Worm (Caenorhabditis elegans): Measurements from ENCODE around the gene dgn-3.

DNA sequence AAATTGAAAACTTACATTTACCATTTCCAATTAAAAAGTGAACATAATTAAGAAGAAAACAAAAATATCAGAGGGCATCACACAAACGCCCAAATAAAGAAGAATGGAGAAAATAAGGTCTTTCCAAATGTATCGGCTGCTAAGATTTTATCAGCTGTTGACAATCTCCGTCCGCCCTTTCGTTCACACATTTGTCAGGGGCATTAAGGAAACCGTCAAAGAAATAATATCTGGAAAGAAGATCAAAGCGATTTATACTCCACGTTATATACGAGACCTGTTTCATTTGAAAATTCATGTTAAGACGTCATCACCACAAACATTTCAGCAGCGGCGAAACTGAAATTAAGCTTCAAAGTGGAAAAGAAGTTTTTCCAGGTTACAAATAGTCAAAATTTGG, 17.1 kb upstream of the dgn-3 start, which contains the start of gene fbxa-52:
- TF ChIP-seq nhr-23 (tag; optimal IDR thresholded peaks at IDR 0.05): no peak
- no peak for TF ChIP-seq jun-1 (tag; optimal IDR thresholded peaks at IDR 0.05)
- TF ChIP-seq unc-62 (GFP tag; optimal IDR thresholded peaks at IDR 0.05): no peak
- TF ChIP-seq ztf-4 (tag; optimal IDR thresholded peaks at IDR 0.05): no peak
- TF ChIP-seq ceh-16 (tag; optimal IDR thresholded peaks at IDR 0.05): no peak
- TF ChIP-seq hmg-11 (tag; optimal IDR thresholded peaks at IDR 0.05): no peak
